Fruit fly (Drosophila melanogaster) whole organism, wandering third instar larva: ENCODE results near the gene Ncc69.

Experiments
- Abd-B ChIP-seq: fragments of >200 bp; optimal IDR thresholded peaks from 2 replicates; lab custom pipeline; 2017; ENCODE audit warnings: missing biosample characterization, missing genetic modification characterization
- CG32264 ChIP-seq: fragments of 200-800 bp; sonication (Bioruptor generic); optimal IDR thresholded peaks from 2 replicates; lab custom pipeline; 2016; ENCODE audit warnings: missing biosample characterization, missing genetic modification characterization
- CG9705 ChIP-seq: fragments of 200-800 bp; sonication (Bioruptor generic); optimal IDR thresholded peaks from 2 replicates; lab custom pipeline; 2018; ENCODE audit warnings: missing biosample characterization, mild to moderate bottlenecking, missing genetic modification characterization
- CrebA ChIP-seq: fragments of 200-800 bp; sonication (Bioruptor generic); optimal IDR thresholded peaks from 2 replicates; lab custom pipeline; 2016; ENCODE audit warnings: missing biosample characterization, mild to moderate bottlenecking, missing genetic modification characterization, borderline replicate concordance
- Dfd ChIP-seq: fragments of >200 bp; optimal IDR thresholded peaks from 2 replicates; lab custom pipeline; 2017; ENCODE audit warnings: missing biosample characterization, missing genetic modification characterization
- Dif ChIP-seq: fragments of 200-275, 200-300 bp; sonication (Bioruptor generic); optimal IDR thresholded peaks from 2 replicates; lab custom pipeline; 2018; ENCODE audit warnings: missing biosample characterization, missing genetic modification characterization; ENCODE audit not compliant: partially characterized antibody
- GATAd ChIP-seq: sonication (Bioruptor generic); optimal IDR thresholded peaks from 2 replicates; lab custom pipeline; 2016; ENCODE audit warnings: missing biosample characterization, missing genetic modification characterization
- HLH106 ChIP-seq: fragments of 200-800 bp; optimal IDR thresholded peaks from 3 replicates; lab custom pipeline; 2019; ENCODE audit warnings: missing biosample characterization, mild to moderate bottlenecking, missing genetic modification characterization, moderate library complexity
- Hnf4 ChIP-seq: fragments of 200-800 bp; sonication (Bioruptor generic); optimal IDR thresholded peaks from 2 replicates; lab custom pipeline; 2016; ENCODE audit warnings: missing biosample characterization, mild to moderate bottlenecking, missing genetic modification characterization
- Hr78 ChIP-seq: fragments of >200 bp; optimal IDR thresholded peaks from 2 replicates; lab custom pipeline; 2017; ENCODE audit warnings: missing biosample characterization, missing genetic modification characterization
- Hr83 ChIP-seq: fragments of 200-300 bp; sonication (Bioruptor generic); optimal IDR thresholded peaks from 2 replicates; lab custom pipeline; 2016; ENCODE audit warnings: missing biosample characterization, mild to moderate bottlenecking, missing genetic modification characterization, moderate library complexity; ENCODE audit not compliant: poor library complexity, severe bottlenecking
- Jra ChIP-seq: sonication (Bioruptor generic); optimal IDR thresholded peaks from 2 replicates; lab custom pipeline; 2016; ENCODE audit warnings: missing biosample characterization, missing genetic modification characterization
- Mio ChIP-seq: sonication (Bioruptor generic); optimal IDR thresholded peaks from 2 replicates; lab custom pipeline; 2016; ENCODE audit warnings: missing biosample characterization, missing genetic modification characterization
- Myc ChIP-seq: fragments of >200 bp; optimal IDR thresholded peaks from 2 replicates; lab custom pipeline; 2017
- N ChIP-seq: fragments of >200 bp; optimal IDR thresholded peaks from 2 replicates; lab custom pipeline; 2018; ENCODE audit warnings: missing biosample characterization, missing external identifiers, missing genetic modification characterization
- OdsH ChIP-seq: fragments of 200-800 bp; sonication (Bioruptor generic); optimal IDR thresholded peaks from 2 replicates; lab custom pipeline; 2016; ENCODE audit warnings: missing biosample characterization, mild to moderate bottlenecking, missing genetic modification characterization
- Rel ChIP-seq, 2 experiments: fragments of 200-800 bp; sonication (Bioruptor generic) in 1 of 2; optimal IDR thresholded peaks; 2 replicates in 1 of 2; 3 replicates in 1 of 2; lab custom pipeline; 2016 to 2019; ENCODE audit warnings: mild to moderate bottlenecking in 2 of 2, missing biosample characterization in 2 of 2, missing genetic modification characterization in 2 of 2, moderate library complexity in 1 of 2
- Sp1 ChIP-seq: fragments of 200-800 bp; sonication (Bioruptor generic); optimal IDR thresholded peaks from 3 replicates; lab custom pipeline; 2019; ENCODE audit warnings: missing biosample characterization, mild to moderate bottlenecking, missing genetic modification characterization, moderate library complexity
- Vsx2 ChIP-seq: fragments of 200-300, 225-300 bp; sonication (Bioruptor generic); optimal IDR thresholded peaks from 2 replicates; lab custom pipeline; 2018; ENCODE audit warnings: missing biosample characterization, missing genetic modification characterization; ENCODE audit not compliant: partially characterized antibody
- br ChIP-seq: fragments of 200-800 bp; sonication (Bioruptor generic); optimal IDR thresholded peaks from 2 replicates; lab custom pipeline; 2016; ENCODE audit warnings: missing biosample characterization, missing genetic modification characterization
- brk ChIP-seq: fragments of 200-800 bp; sonication (Bioruptor generic); optimal IDR thresholded peaks from 2 replicates; lab custom pipeline; 2016; ENCODE audit warnings: missing biosample characterization, mild to moderate bottlenecking, missing genetic modification characterization
- dl ChIP-seq, 2 experiments: fragments of 175-275, 200-275 bp in 1 of 2; fragments of 200-275 bp in 1 of 2; sonication (Bioruptor generic); optimal IDR thresholded peaks; lab custom pipeline; 2018; ENCODE audit warnings: mild to moderate bottlenecking in 2 of 2, missing biosample characterization in 2 of 2, missing genetic modification characterization in 2 of 2, moderate library complexity in 2 of 2; ENCODE audit not compliant: partially characterized antibody in 2 of 2, insufficient read depth in 1 of 2
- dmrt93B ChIP-seq: fragments of 200-800 bp; sonication (Bioruptor generic); optimal IDR thresholded peaks from 2 replicates; lab custom pipeline; 2018; ENCODE audit warnings: missing biosample characterization, mild to moderate bottlenecking, missing genetic modification characterization
- dsf ChIP-seq: sonication (Bioruptor generic); optimal IDR thresholded peaks from 2 replicates; lab custom pipeline; 2016; ENCODE audit warnings: missing biosample characterization, missing genetic modification characterization, borderline replicate concordance
- ey ChIP-seq: fragments of 200-800 bp; sonication (Bioruptor generic); optimal IDR thresholded peaks from 2 replicates; lab custom pipeline; 2016; ENCODE audit warnings: missing biosample characterization, missing genetic modification characterization
- foxo ChIP-seq, 2 experiments: fragments of 200-800 bp; sonication (Bioruptor generic); optimal IDR thresholded peaks; 2 replicates in 1 of 2; 3 replicates in 1 of 2; lab custom pipeline; 2016 to 2017; ENCODE audit warnings: missing biosample characterization in 2 of 2, missing genetic modification characterization in 2 of 2
- fru ChIP-seq: fragments of 200-800 bp; sonication (Bioruptor generic); optimal IDR thresholded peaks from 3 replicates; lab custom pipeline; 2016; ENCODE audit warnings: missing biosample characterization, mild to moderate bottlenecking, missing genetic modification characterization
- h ChIP-seq: fragments of 200-800 bp; sonication (Bioruptor generic); optimal IDR thresholded peaks from 3 replicates; lab custom pipeline; 2016; ENCODE audit warnings: missing biosample characterization, mild to moderate bottlenecking, missing genetic modification characterization
- jim ChIP-seq: fragments of 175-275, 200-325 bp; sonication (Bioruptor generic); optimal IDR thresholded peaks from 2 replicates; lab custom pipeline; 2016; ENCODE audit warnings: missing biosample characterization, mild to moderate bottlenecking, missing genetic modification characterization
- lola ChIP-seq: fragments of >200 bp; optimal IDR thresholded peaks from 2 replicates; lab custom pipeline; 2017; ENCODE audit warnings: missing biosample characterization, missing genetic modification characterization
- pan ChIP-seq: fragments of >200 bp; optimal IDR thresholded peaks from 2 replicates; lab custom pipeline; 2017
- psq ChIP-seq: fragments of 200-800 bp; sonication (Bioruptor generic); optimal IDR thresholded peaks from 3 replicates; lab custom pipeline; 2017; ENCODE audit warnings: missing biosample characterization, mild to moderate bottlenecking, missing genetic modification characterization, moderate library complexity
- rgr ChIP-seq: fragments of 200-800 bp; sonication (Bioruptor generic); optimal IDR thresholded peaks from 3 replicates; lab custom pipeline; 2016; ENCODE audit warnings: missing biosample characterization, mild to moderate bottlenecking, missing genetic modification characterization
- sage ChIP-seq: fragments of 200-800 bp; sonication (Bioruptor generic); optimal IDR thresholded peaks from 2 replicates; lab custom pipeline; 2016; ENCODE audit warnings: missing biosample characterization, mild to moderate bottlenecking, missing genetic modification characterization
- sv ChIP-seq: fragments of 200-800 bp; sonication (Bioruptor generic); optimal IDR thresholded peaks from 3 replicates; lab custom pipeline; 2016; ENCODE audit warnings: missing biosample characterization, missing genetic modification characterization
- tai ChIP-seq: sonication (Bioruptor generic); optimal IDR thresholded peaks from 2 replicates; lab custom pipeline; 2016; ENCODE audit warnings: missing biosample characterization, missing genetic modification characterization
- usp ChIP-seq: fragments of >200 bp; optimal IDR thresholded peaks from 2 replicates; lab custom pipeline; 2017; ENCODE audit warnings: missing biosample characterization, missing genetic modification characterization
- woc ChIP-seq: sonication (Bioruptor generic); optimal IDR thresholded peaks from 2 replicates; lab custom pipeline; 2016; ENCODE audit warnings: missing biosample characterization, mild to moderate bottlenecking, missing genetic modification characterization

Gene Ncc69

dm6 chr3L:12407779-12408178 lies 16.5 kb upstream of the Ncc69 start:
- TF ChIP-seq Abd-B (GFP tag; lab: Kevin White, UChicago): no peak
- TF ChIP-seq woc (GFP tag; lab: Kevin White, UChicago): no peak
- no peak for TF ChIP-seq sage (GFP tag; lab: Kevin White, UChicago)
- TF ChIP-seq dl (GFP tag; optimal IDR thresholded peaks at IDR 0.05; lab: Kevin White, UChicago; ENCODE audit: insufficient read depth in 1 of 2, partially characterized antibody in 2 of 2): peak in 1 of 2 experiments; percentile 36
- no peak for TF ChIP-seq N (GFP tag; lab: Kevin White, UChicago)
- TF ChIP-seq CG32264: no peak
- no peak for TF ChIP-seq Vsx2 (GFP tag; lab: Kevin White, UChicago)
- TF ChIP-seq foxo (GFP tag; optimal IDR thresholded peaks at IDR 0.05; lab: Kevin White, UChicago): no peak
- no peak for TF ChIP-seq Rel (GFP tag; optimal IDR thresholded peaks at IDR 0.05; lab: Kevin White, UChicago)
- peak; percentile 94 for TF ChIP-seq Rel (tag; optimal IDR thresholded peaks at IDR 0.05; lab: Kevin White, UChicago)
- TF ChIP-seq Hr83 (GFP tag; lab: Kevin White, UChicago): peak; percentile 6
- TF ChIP-seq tai: no peak
- TF ChIP-seq, all 38 proteins: peak for 3

dm6 chr3L:12406999-12407632 lies 15.9 kb upstream of the Ncc69 start:
- TF ChIP-seq Vsx2 (GFP tag; lab: Kevin White, UChicago) (peak; percentile 48), OdsH (GFP tag; lab: Kevin White, UChicago) (peak; percentile 83), CrebA (GFP tag; lab: Kevin White, UChicago) (no peak), dmrt93B (GFP tag; lab: Kevin White, UChicago) (peak; percentile 31), psq (GFP tag; lab: Kevin White, UChicago) (peak; percentile 72), lola (no peak), Hnf4 (GFP tag; lab: Kevin White, UChicago) (peak; percentile 85), Dif (GFP tag; lab: Kevin White, UChicago) (peak; percentile 74), Dfd (GFP tag; lab: Kevin White, UChicago) (no peak), jim (GFP tag; lab: Kevin White, UChicago) (peak; percentile 83), CG32264 (peak; percentile 86), Hr83 (GFP tag; lab: Kevin White, UChicago) (peak; percentile 99), Mio (GFP tag; lab: Kevin White, UChicago) (no peak), sv (GFP tag; lab: Kevin White, UChicago) (peak; percentile 82), N (GFP tag; lab: Kevin White, UChicago) (no peak), CG9705 (GFP tag; lab: Kevin White, UChicago) (peak; percentile 57), h (GFP tag; lab: Kevin White, UChicago) (peak; percentile 85), br (GFP tag; lab: Kevin White, UChicago) (peak; percentile 82), rgr (peak; percentile 87), Abd-B (GFP tag; lab: Kevin White, UChicago) (no peak), foxo (GFP tag; optimal IDR thresholded peaks at IDR 0.05; lab: Kevin White, UChicago) (peak in 1 of 2 experiments; percentile 74), GATAd (peak; percentile 80), dsf (GFP tag; lab: Kevin White, UChicago) (peak; percentile 63), tai (peak; percentile 96), usp (no peak), Sp1 (GFP tag; lab: Kevin White, UChicago) (peak; percentile 73), Hr78 (GFP tag; lab: Kevin White, UChicago) (no peak), fru (GFP tag; lab: Kevin White, UChicago) (peak; percentile 75), ey (GFP tag; lab: Kevin White, UChicago) (peak; percentile 72), brk (GFP tag; lab: Kevin White, UChicago) (no peak), Rel (GFP tag; optimal IDR thresholded peaks at IDR 0.05; lab: Kevin White, UChicago) (no peak), Rel (tag; optimal IDR thresholded peaks at IDR 0.05; lab: Kevin White, UChicago) (peak; percentile 58), woc (GFP tag; lab: Kevin White, UChicago) (peak; percentile 1), pan (lab: Kevin White, UChicago) (no peak), sage (GFP tag; lab: Kevin White, UChicago) (no peak), Jra (GFP tag; lab: Kevin White, UChicago) (peak; percentile 91), dl (GFP tag; optimal IDR thresholded peaks at IDR 0.05; lab: Kevin White, UChicago; ENCODE audit: insufficient read depth in 1 of 2, partially characterized antibody in 2 of 2) (peak; percentile 36 to 71), HLH106 (tag; lab: Kevin White, UChicago) (peak; percentile 39), Myc (no peak)
